Worm (Caenorhabditis elegans) whole organism, L4 larva: ENCODE data around the gene pqn-76.
A peak's percentile ranks its signal among the peaks of the same experiment; 100 is the strongest.

Source experiments
- ZK546.5 ChIP-seq, 2 experiments: sonication (generic microtip); optimal IDR thresholded peaks; 2 replicates each; lab custom pipeline; 2017; ENCODE audit warnings: missing biosample characterization in 2 of 2, missing genetic modification characterization in 2 of 2
- aly-2 ChIP-seq: sonication (generic microtip); optimal IDR thresholded peaks from 2 replicates; lab custom pipeline; 2018; ENCODE audit warnings: missing biosample characterization, missing genetic modification characterization
- ces-1 ChIP-seq: fragments of 150-350 bp; sonication (generic microtip); optimal IDR thresholded peaks from 4 replicates; lab custom pipeline; 2014; ENCODE audit warnings: missing biosample characterization, missing genetic modification reagents, missing genetic modification characterization
- daf-16 ChIP-seq, 3 experiments: sonication (generic microtip); optimal IDR thresholded peaks; 2 replicates each; lab custom pipeline; 2016 to 2017; ENCODE audit warnings: missing genetic modification characterization in 3 of 3, missing genetic modification reagents in 3 of 3, mild to moderate bottlenecking in 2 of 3, missing compliant biosample characterization in 2 of 3, missing biosample characterization in 1 of 3, moderate library complexity in 1 of 3
- nhr-10 ChIP-seq: fragments of 150-350 bp; optimal IDR thresholded peaks from 2 replicates; lab custom pipeline; 2014; ENCODE audit warnings: missing biosample characterization, missing genetic modification characterization
- nhr-11 ChIP-seq: fragments of 150-350 bp; optimal IDR thresholded peaks from 2 replicates; lab custom pipeline; 2014; ENCODE audit warnings: missing biosample characterization, missing genetic modification characterization
- nhr-237 ChIP-seq: sonication (generic microtip); optimal IDR thresholded peaks from 2 replicates; lab custom pipeline; 2017; ENCODE audit warnings: missing biosample characterization, missing genetic modification characterization
- nhr-28 ChIP-seq: fragments of 150-350 bp; optimal IDR thresholded peaks from 2 replicates; lab custom pipeline; 2014; ENCODE audit warnings: missing biosample characterization, missing genetic modification characterization
- nhr-76 ChIP-seq: fragments of 150-350 bp; optimal IDR thresholded peaks from 2 replicates; lab custom pipeline; 2014; ENCODE audit warnings: missing biosample characterization, missing genetic modification characterization
- unc-62 ChIP-seq, 3 experiments: fragments of 150-350 bp in 1 of 3; sonication (generic microtip); optimal IDR thresholded peaks in 2 of 3; peaks in 1 of 3; 1 replicate in 1 of 3; 2 replicates in 2 of 3; lab custom pipeline; 2014 to 2017; ENCODE audit warnings: missing biosample characterization in 3 of 3, missing genetic modification characterization in 3 of 3, missing genetic modification reagents in 3 of 3, missing genotype in 1 of 3

DNA sequence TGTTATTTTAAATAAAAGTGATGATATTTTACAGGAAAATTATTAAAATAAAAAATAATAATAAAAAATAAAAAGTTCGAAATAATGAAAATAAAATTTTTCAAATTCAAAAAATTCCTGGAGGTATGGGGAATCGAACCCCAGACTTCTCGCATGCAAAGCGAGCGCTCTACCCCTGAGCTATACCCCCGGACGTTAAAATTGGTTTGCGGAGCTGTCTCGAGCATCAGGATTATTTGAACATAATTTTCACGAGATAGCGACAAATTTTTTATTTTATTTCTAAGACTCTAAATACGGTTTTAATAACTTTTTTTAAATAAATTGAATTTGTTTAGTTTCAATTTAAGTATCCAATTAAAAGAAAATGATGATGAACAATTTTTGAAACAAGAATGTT, 25.3 kb downstream of the pqn-76 start:
- TF ChIP-seq nhr-76 (no peak), daf-16 (GFP tag; optimal IDR thresholded peaks at IDR 0.05; lab: Kevin White, UChicago) (peak in 1 of 2 experiments; percentile 22), daf-16 (tag; optimal IDR thresholded peaks at IDR 0.05; lab: Kevin White, UChicago) (no peak), nhr-28 (tag; lab: Kevin White, UChicago) (no peak), unc-62 (GFP tag; optimal IDR thresholded peaks at IDR 0.05 in 1 of 2; lab: Kevin White, UChicago) (no peak), unc-62 (tag; optimal IDR thresholded peaks at IDR 0.05; lab: Kevin White, UChicago) (no peak), nhr-10 (tag; lab: Kevin White, UChicago) (no peak), ces-1 (GFP tag; lab: Kevin White, UChicago) (no peak), nhr-237 (tag; lab: Kevin White, UChicago) (no peak), ZK546.5 (tag; optimal IDR thresholded peaks at IDR 0.05; lab: Kevin White, UChicago) (no peak), aly-2 (tag; lab: Kevin White, UChicago) (no peak), nhr-11 (tag; lab: Kevin White, UChicago) (no peak)
